Fruit fly (Drosophila melanogaster) whole organism, embryonic: ENCODE measurements around the gene Epp.

ENCODE experiments used
- Bdp1 ChIP-seq: fragments of 200-800 bp; sonication (Bioruptor generic); optimal IDR thresholded peaks from 3 replicates; lab custom pipeline; 2016; ENCODE audit warnings: missing biosample characterization, missing genetic modification characterization
- CG10209 ChIP-seq: fragments of 200-800 bp; sonication (Bioruptor generic); optimal IDR thresholded peaks from 3 replicates; lab custom pipeline; 2017; ENCODE audit warnings: missing biosample characterization, mild to moderate bottlenecking, missing genetic modification characterization, missing genetic modification reagents
- CG1233 ChIP-seq: fragments of 200-800 bp; sonication (Bioruptor generic); optimal IDR thresholded peaks from 4 replicates; lab custom pipeline; 2018; ENCODE audit warnings: missing biosample characterization, mild to moderate bottlenecking, missing genetic modification characterization
- CG14050 ChIP-seq: fragments of 200-800 bp; sonication (Bioruptor generic); IDR thresholded peaks from 3 replicates; pipeline ENCODE4 v1.3.6; 2022; ENCODE audit warnings: missing biosample characterization, missing genetic modification characterization
- CG14860 ChIP-seq: fragments of 200-800 bp; sonication (Bioruptor generic); IDR thresholded peaks from 3 replicates; pipeline ENCODE4 v1.3.6; 2022; ENCODE audit warnings: missing biosample characterization, missing genetic modification characterization; ENCODE audit not compliant: partially characterized antibody
- CG16813 ChIP-seq: fragments of 200-800 bp; sonication (Bioruptor generic); IDR thresholded peaks from 3 replicates; pipeline ENCODE4 v1.3.6; 2022; ENCODE audit warnings: missing biosample characterization, missing genetic modification characterization; ENCODE audit not compliant: partially characterized antibody
- CG17568 ChIP-seq: fragments of 200-800 bp; sonication (Bioruptor generic); optimal IDR thresholded peaks from 2 replicates; lab custom pipeline; 2018; ENCODE audit warnings: missing biosample characterization, mild to moderate bottlenecking, missing genetic modification characterization, moderate library complexity
- CG17802 ChIP-seq: fragments of 200-800 bp; sonication (Bioruptor generic); optimal IDR thresholded peaks from 2 replicates; lab custom pipeline; 2018; ENCODE audit warnings: missing biosample characterization, mild to moderate bottlenecking, missing genetic modification characterization, moderate library complexity
- CG1792 ChIP-seq: fragments of 200-800 bp; sonication (Bioruptor generic); optimal IDR thresholded peaks from 2 replicates; lab custom pipeline; 2016; ENCODE audit warnings: missing biosample characterization, missing genetic modification characterization
- CG18262 ChIP-seq: fragments of 200-800 bp; optimal IDR thresholded peaks from 3 replicates; lab custom pipeline; 2019; ENCODE audit warnings: missing biosample characterization, mild to moderate bottlenecking, missing genetic modification characterization, moderate library complexity
- CG2678 ChIP-seq: fragments of 200-800 bp; sonication (Bioruptor generic); optimal IDR thresholded peaks from 3 replicates; lab custom pipeline; 2019; ENCODE audit warnings: missing biosample characterization, mild to moderate bottlenecking, missing genetic modification characterization, moderate library complexity
- CG2875 ChIP-seq: fragments of 200-800 bp; sonication (Bioruptor generic); optimal IDR thresholded peaks from 2 replicates; lab custom pipeline; 2017; ENCODE audit warnings: missing biosample characterization, mild to moderate bottlenecking, missing genetic modification characterization, missing genetic modification reagents
- CG3163 ChIP-seq: fragments of 200-800 bp; sonication (Bioruptor generic); optimal IDR thresholded peaks from 3 replicates; lab custom pipeline; 2016; ENCODE audit warnings: missing biosample characterization, missing genetic modification characterization
- CG34422 ChIP-seq: fragments of 200-800 bp; sonication (Bioruptor generic); IDR thresholded peaks from 3 replicates; pipeline ENCODE4 v1.3.6; 2022; ENCODE audit warnings: missing biosample characterization, missing genetic modification characterization
- CG4617 ChIP-seq: fragments of 200-800 bp; sonication (Bioruptor generic); optimal IDR thresholded peaks from 3 replicates; lab custom pipeline; 2016; ENCODE audit warnings: missing biosample characterization, missing genetic modification characterization, borderline replicate concordance
- CG4854 ChIP-seq: fragments of 200-800 bp; sonication (Bioruptor generic); optimal IDR thresholded peaks from 2 replicates; lab custom pipeline; 2016; ENCODE audit warnings: missing biosample characterization, missing genetic modification characterization, inconsistent platforms
- CG8089 ChIP-seq: fragments of 200-800 bp; sonication (Bioruptor generic); optimal IDR thresholded peaks from 3 replicates; lab custom pipeline; 2016; ENCODE audit warnings: missing biosample characterization, missing genetic modification characterization
- CG8765 ChIP-seq: fragments of 200-800 bp; sonication (Bioruptor generic); IDR thresholded peaks from 2 replicates; pipeline ENCODE4 v1.3.6; 2022; ENCODE audit warnings: missing biosample characterization, missing genetic modification characterization
- CTCF ChIP-seq: fragments of 200-800 bp; sonication (Bioruptor generic); optimal IDR thresholded peaks from 2 replicates; lab custom pipeline; 2017; ENCODE audit warnings: missing biosample characterization, mild to moderate bottlenecking, missing genetic modification characterization, moderate library complexity
- Deaf1 ChIP-seq: fragments of 200-800 bp; optimal IDR thresholded peaks from 3 replicates; lab custom pipeline; 2019; ENCODE audit warnings: missing biosample characterization, mild to moderate bottlenecking, missing genetic modification characterization, moderate library complexity
- Doc3 ChIP-seq: fragments of 200-800 bp; sonication (Bioruptor generic); IDR thresholded peaks from 3 replicates; pipeline ENCODE4 v1.3.6; 2022; ENCODE audit warnings: missing biosample characterization, missing genetic modification characterization; ENCODE audit not compliant: partially characterized antibody
- E2f1 ChIP-seq: fragments of 200-800 bp; sonication (Bioruptor generic); IDR thresholded peaks from 2 replicates; pipeline ENCODE4 v1.3.6; 2022; ENCODE audit warnings: missing biosample characterization, missing genetic modification characterization
- Eip74EF ChIP-seq, 2 experiments: fragments of 200-800 bp in 1 of 2; fragments of >200 bp in 1 of 2; sonication (Bioruptor generic) in 1 of 2; optimal IDR thresholded peaks; 2 replicates each; lab custom pipeline; 2017 to 2019; ENCODE audit warnings: missing biosample characterization in 2 of 2, missing genetic modification characterization in 2 of 2, mild to moderate bottlenecking in 1 of 2, moderate library complexity in 1 of 2
- Ets97D ChIP-seq: fragments of 200-800 bp; sonication (Bioruptor generic); optimal IDR thresholded peaks from 3 replicates; lab custom pipeline; 2016; ENCODE audit warnings: missing biosample characterization, missing genetic modification characterization
- H2.0 ChIP-seq: fragments of 200-800 bp; sonication (Bioruptor generic); IDR thresholded peaks from 2 replicates; pipeline ENCODE4 v1.3.6; 2022; ENCODE audit warnings: missing biosample characterization, missing genetic modification characterization
- Mrtf ChIP-seq: fragments of 200-800 bp; sonication (Bioruptor generic); IDR thresholded peaks from 3 replicates; pipeline ENCODE4 v1.3.6; 2022; ENCODE audit warnings: missing biosample characterization, missing genetic modification characterization
- NC2β ChIP-seq: fragments of 200-800 bp; sonication (Bioruptor generic); optimal IDR thresholded peaks from 2 replicates; lab custom pipeline; 2016; ENCODE audit warnings: missing biosample characterization, missing genetic modification characterization
- Opbp ChIP-seq: fragments of 200-800 bp; sonication (Bioruptor generic); IDR thresholded peaks from 3 replicates; pipeline ENCODE4 v1.3.6; 2022; ENCODE audit warnings: missing biosample characterization, missing genetic modification characterization; ENCODE audit not compliant: partially characterized antibody
- Pdp1 ChIP-seq, 2 experiments: fragments of 200-800 bp; sonication (Bioruptor generic); optimal IDR thresholded peaks; 3 replicates each; lab custom pipeline; 2016; ENCODE audit warnings: missing biosample characterization in 2 of 2, missing genetic modification characterization in 2 of 2, mild to moderate bottlenecking in 1 of 2, moderate library complexity in 1 of 2
- Poxn ChIP-seq: fragments of 200-800 bp; sonication (Bioruptor generic); IDR thresholded peaks from 2 replicates; pipeline ENCODE4 v1.3.6; 2022; ENCODE audit warnings: missing biosample characterization, missing genetic modification characterization
- Sox100B ChIP-seq: fragments of 200-800 bp; sonication (Bioruptor generic); optimal IDR thresholded peaks from 3 replicates; lab custom pipeline; 2018; ENCODE audit warnings: missing biosample characterization, mild to moderate bottlenecking, missing genetic modification characterization
- Spps ChIP-seq: fragments of 200-800 bp; sonication (Bioruptor generic); optimal IDR thresholded peaks from 2 replicates; lab custom pipeline; 2018; ENCODE audit warnings: missing biosample characterization, mild to moderate bottlenecking, missing genetic modification characterization
- Sry-β ChIP-seq: fragments of 200-800 bp; sonication (Bioruptor generic); optimal IDR thresholded peaks from 2 replicates; lab custom pipeline; 2018; ENCODE audit warnings: missing biosample characterization, mild to moderate bottlenecking, missing genetic modification characterization, moderate library complexity
- Vsx1 ChIP-seq: fragments of 200-800 bp; sonication (Bioruptor generic); optimal IDR thresholded peaks from 2 replicates; lab custom pipeline; 2017; ENCODE audit warnings: missing biosample characterization, mild to moderate bottlenecking, missing genetic modification characterization, missing genetic modification reagents
- ap ChIP-seq: fragments of 200-800 bp; sonication (Bioruptor generic); IDR thresholded peaks from 2 replicates; pipeline ENCODE4 v1.3.6; 2022; ENCODE audit warnings: missing biosample characterization, missing genetic modification characterization
- dmrt11E ChIP-seq: fragments of 200-800 bp; sonication (Bioruptor generic); optimal IDR thresholded peaks from 3 replicates; lab custom pipeline; 2018; ENCODE audit warnings: missing biosample characterization, mild to moderate bottlenecking, missing genetic modification characterization, moderate library complexity
- exex ChIP-seq: fragments of 200-800 bp; sonication (Bioruptor generic); optimal IDR thresholded peaks from 4 replicates; lab custom pipeline; 2018; ENCODE audit warnings: missing biosample characterization, mild to moderate bottlenecking, missing genetic modification characterization, moderate library complexity
- her ChIP-seq: fragments of 200-800 bp; sonication (Bioruptor generic); optimal IDR thresholded peaks from 2 replicates; lab custom pipeline; 2016; ENCODE audit warnings: missing biosample characterization, missing genetic modification characterization
- ken ChIP-seq: fragments of 200-800 bp; sonication (Bioruptor generic); IDR thresholded peaks from 3 replicates; pipeline ENCODE4 v1.3.6; 2022; ENCODE audit warnings: missing biosample characterization, missing genetic modification characterization
- lola ChIP-seq, 3 experiments: fragments of >200 bp in 2 of 3; fragments of 200-800 bp in 1 of 3; sonication (Bioruptor generic) in 1 of 3; optimal IDR thresholded peaks; 2 replicates each; lab custom pipeline; 2017 to 2019; ENCODE audit warnings: missing biosample characterization in 3 of 3, missing genetic modification characterization in 3 of 3, mild to moderate bottlenecking in 1 of 3, moderate library complexity in 1 of 3
- mld ChIP-seq: fragments of 200-800 bp; sonication (Bioruptor generic); IDR thresholded peaks from 3 replicates; pipeline ENCODE4 v1.3.6; 2022; ENCODE audit warnings: missing biosample characterization, missing genetic modification characterization; ENCODE audit not compliant: partially characterized antibody
- repo ChIP-seq: fragments of 200-800 bp; sonication (Bioruptor generic); optimal IDR thresholded peaks from 2 replicates; lab custom pipeline; 2016; ENCODE audit warnings: missing biosample characterization, missing genetic modification characterization
- sr ChIP-seq: fragments of 200-800 bp; sonication (Bioruptor generic); IDR thresholded peaks from 3 replicates; pipeline ENCODE4 v1.3.6; 2022; ENCODE audit warnings: missing biosample characterization, missing genetic modification characterization
- tna ChIP-seq: fragments of 200-800 bp; sonication (Bioruptor generic); IDR thresholded peaks from 2 replicates; pipeline ENCODE4 v1.3.6; 2022; ENCODE audit warnings: missing biosample characterization, missing genetic modification characterization; ENCODE audit not compliant: partially characterized antibody
- tup ChIP-seq: fragments of 200-800 bp; sonication (Bioruptor generic); optimal IDR thresholded peaks from 2 replicates; lab custom pipeline; 2016; ENCODE audit warnings: missing biosample characterization, mild to moderate bottlenecking, missing genetic modification characterization, moderate library complexity
- wek ChIP-seq: fragments of 200-800 bp; sonication (Bioruptor generic); optimal IDR thresholded peaks from 3 replicates; lab custom pipeline; 2018; ENCODE audit warnings: missing biosample characterization, mild to moderate bottlenecking, missing genetic modification characterization, moderate library complexity
- zen ChIP-seq: fragments of 200-800 bp; sonication (Bioruptor generic); optimal IDR thresholded peaks from 3 replicates; lab custom pipeline; 2018; ENCODE audit warnings: missing biosample characterization, mild to moderate bottlenecking, missing genetic modification characterization, moderate library complexity
- zfh1 ChIP-seq: fragments of 200-800 bp; sonication (Bioruptor generic); IDR thresholded peaks from 3 replicates; pipeline ENCODE4 v1.3.6; 2022; ENCODE audit warnings: missing biosample characterization, missing genetic modification characterization

Gene Epp

dm6 chr3R:24037538-24038265, 45.0 kb upstream of the Epp start, which contains the start of gene spas (continued):
- no peak for TF ChIP-seq Sox100B (GFP tag; lab: Kevin White, UChicago)
- TF ChIP-seq CG2875 (GFP tag; lab: Kevin White, UChicago): no peak
- TF ChIP-seq ap (GFP tag; lab: Robert Waterston, UW): peak; percentile 69; the same call in 1 of the 2 replicates
- TF ChIP-seq Ets97D (GFP tag; lab: Kevin White, UChicago): peak; percentile 58
- peak; percentile 55 for TF ChIP-seq CG10209 (GFP tag; lab: Kevin White, UChicago)
- TF ChIP-seq CG17802: peak; percentile 29
- no peak for TF ChIP-seq wek (GFP tag; lab: Kevin White, UChicago)
- TF ChIP-seq sr (GFP tag; lab: Robert Waterston, UW): no peak
- TF ChIP-seq CG4617 (GFP tag; lab: Kevin White, UChicago): peak; percentile 81
- peak; percentile 39; the same call in 1 of the 2 replicates for TF ChIP-seq Poxn (GFP tag; lab: Robert Waterston, UW)
- peak; percentile 56 for TF ChIP-seq CG8089 (GFP tag; lab: Kevin White, UChicago)
- peak; percentile 76 for TF ChIP-seq mld
- peak; percentile 65 for TF ChIP-seq Bdp1 (GFP tag; lab: Kevin White, UChicago)
- peak; percentile 85 for TF ChIP-seq CG8765 (GFP tag; lab: Robert Waterston, UW)
- TF ChIP-seq CG17568 (GFP tag; lab: Kevin White, UChicago): no peak
- peak; percentile 92 for TF ChIP-seq CG14860
- peak; percentile 0 for TF ChIP-seq exex (tag; lab: Kevin White, UChicago)
- peak; percentile 98 for TF ChIP-seq CG16813 (GFP tag; lab: Robert Waterston, UW)
- peak; percentile 96 for TF ChIP-seq Sry-β (GFP tag; lab: Kevin White, UChicago)
- TF ChIP-seq Doc3 (GFP tag; lab: Robert Waterston, UW): peak; percentile 90
- TF ChIP-seq tup (GFP tag; lab: Kevin White, UChicago): peak; percentile 25
- TF ChIP-seq ken (GFP tag; lab: Robert Waterston, UW): peak; percentile 79
- no peak for TF ChIP-seq Eip74EF (GFP tag; optimal IDR thresholded peaks at IDR 0.05; lab: Kevin White, UChicago)
- peak; percentile 7 for TF ChIP-seq Spps (tag; lab: Kevin White, UChicago)
- no peak for TF ChIP-seq Vsx1
- TF ChIP-seq Pdp1 (GFP tag; optimal IDR thresholded peaks at IDR 0.05; lab: Kevin White, UChicago): peak; percentile 73 to 95
- no peak for TF ChIP-seq CTCF
- TF ChIP-seq E2f1 (GFP tag; lab: Robert Waterston, UW): peak; percentile 56
- no peak for TF ChIP-seq NC2β
- TF ChIP-seq CG1233 (GFP tag; lab: Kevin White, UChicago): peak; percentile 48
- peak; percentile 57; the same call in 1 of the 2 replicates for TF ChIP-seq H2.0 (GFP tag; lab: Robert Waterston, UW)
- no peak for TF ChIP-seq Deaf1 (tag; lab: Kevin White, UChicago)
- peak; percentile 7 for TF ChIP-seq her
- TF ChIP-seq CG18262: peak; percentile 61
- TF ChIP-seq lola (GFP tag; optimal IDR thresholded peaks at IDR 0.05; lab: Kevin White, UChicago): peak in 1 of 3 experiments; percentile 70
- TF ChIP-seq repo (GFP tag; lab: Kevin White, UChicago): peak; percentile 12
- peak; percentile 22 for TF ChIP-seq CG1792 (GFP tag; lab: Kevin White, UChicago)
- TF ChIP-seq CG34422 (GFP tag; lab: Robert Waterston, UW): peak; percentile 82
- TF ChIP-seq CG3163: peak; percentile 58
- TF ChIP-seq CG4854 (GFP tag; lab: Kevin White, UChicago): peak; percentile 45
- TF ChIP-seq zfh1 (GFP tag; lab: Robert Waterston, UW): peak; percentile 87
- peak; percentile 40; the same call in 2 of the 3 replicates for TF ChIP-seq CG14050 (GFP tag; lab: Robert Waterston, UW)
- peak; percentile 63 for TF ChIP-seq CG2678 (tag; lab: Kevin White, UChicago)
- TF ChIP-seq Mrtf (GFP tag; lab: Robert Waterston, UW): peak; percentile 52; the same call in 1 of the 3 replicates
- peak; percentile 93 for TF ChIP-seq Opbp
- TF ChIP-seq dmrt11E: peak; percentile 78
- peak; percentile 59 for TF ChIP-seq zen (tag; lab: Kevin White, UChicago)
- peak; percentile 79; the same call in 1 of the 2 replicates for TF ChIP-seq tna (GFP tag; lab: Robert Waterston, UW)
